Fruit fly (Drosophila melanogaster) whole organism, prepupa: Measurements from ENCODE around the gene e.

Experiments used
- Blimp-1 ChIP-seq: fragments of 200-800 bp; sonication (Bioruptor generic); optimal IDR thresholded peaks from 3 replicates; lab custom pipeline; 2017; ENCODE audit warnings: missing biosample characterization, missing genetic modification characterization, mild to moderate bottlenecking, moderate library complexity, missing genetic modification reagents
- CG10631 ChIP-seq: fragments of 200-800 bp; sonication (Bioruptor generic); optimal IDR thresholded peaks from 2 replicates; lab custom pipeline; 2016; ENCODE audit warnings: missing biosample characterization, missing genetic modification characterization
- CG10669 ChIP-seq: fragments of 200-800 bp; sonication (Bioruptor generic); optimal IDR thresholded peaks from 3 replicates; lab custom pipeline; 2018; ENCODE audit warnings: missing biosample characterization, mild to moderate bottlenecking, missing genetic modification characterization, moderate library complexity
- CG11294 ChIP-seq: fragments of 200-800 bp; sonication (Bioruptor generic); IDR thresholded peaks from 2 replicates; pipeline ENCODE4 v1.3.6; 2022; ENCODE audit warnings: missing biosample characterization, missing genetic modification characterization
- CG11762 ChIP-seq: fragments of 200-800 bp; sonication (Bioruptor generic); optimal IDR thresholded peaks from 3 replicates; lab custom pipeline; 2016; ENCODE audit warnings: missing biosample characterization, missing genetic modification characterization; ENCODE audit not compliant: insufficient read depth
- CG15336 ChIP-seq: fragments of 200-800 bp; sonication (Bioruptor generic); IDR thresholded peaks from 2 replicates; pipeline ENCODE4 v1.3.6; 2022; ENCODE audit warnings: missing biosample characterization, missing genetic modification characterization
- CG1621 ChIP-seq: fragments of 200-800 bp; sonication (Bioruptor generic); optimal IDR thresholded peaks from 3 replicates; lab custom pipeline; 2018; ENCODE audit warnings: missing biosample characterization, mild to moderate bottlenecking, missing genetic modification characterization
- CG16779 ChIP-seq: fragments of 200-800 bp; sonication (Bioruptor generic); optimal IDR thresholded peaks from 3 replicates; lab custom pipeline; 2017; ENCODE audit warnings: missing biosample characterization, mild to moderate bottlenecking, missing genetic modification characterization
- CG32006 ChIP-seq: fragments of 200-800 bp; sonication (Bioruptor generic); optimal IDR thresholded peaks from 3 replicates; lab custom pipeline; 2017; ENCODE audit warnings: missing biosample characterization, mild to moderate bottlenecking, missing genetic modification characterization
- CG34406 ChIP-seq: fragments of 200-800 bp; sonication (Bioruptor generic); optimal IDR thresholded peaks from 3 replicates; lab custom pipeline; 2016; ENCODE audit warnings: missing biosample characterization, missing genetic modification characterization
- CG4318 ChIP-seq: fragments of 200-800 bp; sonication (Bioruptor generic); optimal IDR thresholded peaks from 3 replicates; lab custom pipeline; 2017; ENCODE audit warnings: missing biosample characterization, mild to moderate bottlenecking, missing genetic modification characterization
- CG6163 ChIP-seq: fragments of 200-800 bp; sonication (Bioruptor generic); IDR thresholded peaks from 3 replicates; pipeline ENCODE4 v1.3.6; 2022; ENCODE audit warnings: missing biosample characterization, missing genetic modification characterization
- CG6276 ChIP-seq: fragments of 200-800 bp; sonication (Bioruptor generic); optimal IDR thresholded peaks from 2 replicates; lab custom pipeline; 2017; ENCODE audit warnings: missing biosample characterization, mild to moderate bottlenecking, missing genetic modification characterization
- CG6792 ChIP-seq: fragments of 200-800 bp; sonication (Bioruptor generic); optimal IDR thresholded peaks from 3 replicates; lab custom pipeline; 2016; ENCODE audit warnings: missing biosample characterization, missing genetic modification characterization
- CG6808 ChIP-seq: fragments of 200-800 bp; sonication (Bioruptor generic); optimal IDR thresholded peaks from 3 replicates; lab custom pipeline; 2017; ENCODE audit warnings: missing biosample characterization, missing genetic modification characterization, mild to moderate bottlenecking, moderate library complexity, missing genetic modification reagents
- CG6854 ChIP-seq: fragments of 200-800 bp; sonication (Bioruptor generic); optimal IDR thresholded peaks from 2 replicates; lab custom pipeline; 2017; ENCODE audit warnings: missing biosample characterization, mild to moderate bottlenecking, missing genetic modification characterization
- CG7368 ChIP-seq: fragments of 200-800 bp; sonication (Bioruptor generic); optimal IDR thresholded peaks from 3 replicates; lab custom pipeline; 2016; ENCODE audit warnings: missing biosample characterization, missing genetic modification characterization
- CG8119 ChIP-seq: fragments of 200-800 bp; sonication (Bioruptor generic); IDR thresholded peaks from 3 replicates; pipeline ENCODE4 v1.3.6; 2022; ENCODE audit warnings: missing biosample characterization, missing genetic modification characterization
- CG8319 ChIP-seq: fragments of 200-800 bp; sonication (Bioruptor generic); optimal IDR thresholded peaks from 3 replicates; lab custom pipeline; 2016; ENCODE audit warnings: missing biosample characterization, missing genetic modification characterization
- CG8632 ChIP-seq: fragments of 200-800 bp; sonication (Bioruptor generic); optimal IDR thresholded peaks from 3 replicates; lab custom pipeline; 2016; ENCODE audit warnings: missing biosample characterization, missing genetic modification characterization
- Eip75B ChIP-seq: fragments of 200-800 bp; sonication (Bioruptor generic); optimal IDR thresholded peaks from 3 replicates; lab custom pipeline; 2016; ENCODE audit warnings: missing biosample characterization, missing genetic modification characterization
- Eip78C ChIP-seq: fragments of 200-800 bp; sonication (Bioruptor generic); peaks from one replicate; lab custom pipeline; 2016; ENCODE audit warnings: missing biosample characterization, missing genetic modification characterization
- Eip93F ChIP-seq: fragments of 200-800 bp; sonication (Bioruptor generic); optimal IDR thresholded peaks from 2 replicates; lab custom pipeline; 2016; ENCODE audit warnings: missing biosample characterization, mild to moderate bottlenecking, missing genetic modification characterization
- Ets21C ChIP-seq: fragments of 200-800 bp; sonication (Bioruptor generic); optimal IDR thresholded peaks from 3 replicates; lab custom pipeline; 2016; ENCODE audit warnings: missing biosample characterization, missing genetic modification characterization
- Ets96B ChIP-seq: fragments of 200-800 bp; optimal IDR thresholded peaks from 2 replicates; lab custom pipeline; 2019; ENCODE audit warnings: missing biosample characterization, mild to moderate bottlenecking, missing genetic modification characterization, moderate library complexity
- Gug ChIP-seq: fragments of 200-800 bp; sonication (Bioruptor generic); IDR thresholded peaks from 2 replicates; pipeline ENCODE4 v1.3.6; 2022; ENCODE audit warnings: missing biosample characterization, missing genetic modification characterization
- Hr38 ChIP-seq: sonication (Bioruptor generic); optimal IDR thresholded peaks from 2 replicates; lab custom pipeline; 2016; ENCODE audit warnings: missing biosample characterization, missing genetic modification characterization
- Hr4 ChIP-seq: fragments of 200-800 bp; sonication (Bioruptor generic); optimal IDR thresholded peaks from 3 replicates; lab custom pipeline; 2016; ENCODE audit warnings: missing biosample characterization, missing genetic modification characterization
- Lpt ChIP-seq: fragments of 200-800 bp; sonication (Bioruptor generic); optimal IDR thresholded peaks from 3 replicates; lab custom pipeline; 2016; ENCODE audit warnings: missing biosample characterization, missing genetic modification characterization
- Met ChIP-seq: fragments of 200-800 bp; sonication (Bioruptor generic); optimal IDR thresholded peaks from 3 replicates; lab custom pipeline; 2016; ENCODE audit warnings: missing biosample characterization, missing genetic modification characterization
- OdsH ChIP-seq: fragments of 200-800 bp; sonication (Bioruptor generic); optimal IDR thresholded peaks from 3 replicates; lab custom pipeline; 2016; ENCODE audit warnings: missing biosample characterization, missing genetic modification characterization
- Smox ChIP-seq: fragments of 200-800 bp; sonication (Bioruptor generic); optimal IDR thresholded peaks from 3 replicates; lab custom pipeline; 2016; ENCODE audit warnings: missing biosample characterization, missing genetic modification characterization
- Sox14 ChIP-seq: fragments of 200-800 bp; sonication (Bioruptor generic); optimal IDR thresholded peaks from 3 replicates; lab custom pipeline; 2016; ENCODE audit warnings: missing biosample characterization, missing genetic modification characterization
- achi ChIP-seq: fragments of 200-800 bp; sonication (Bioruptor generic); optimal IDR thresholded peaks from 3 replicates; lab custom pipeline; 2016; ENCODE audit warnings: missing biosample characterization, missing genetic modification characterization
- acj6 ChIP-seq: fragments of 200-800 bp; sonication (Bioruptor generic); optimal IDR thresholded peaks from 3 replicates; lab custom pipeline; 2016; ENCODE audit warnings: missing biosample characterization, missing genetic modification characterization
- cyc ChIP-seq: fragments of 200-800 bp; sonication (Bioruptor generic); optimal IDR thresholded peaks from 3 replicates; lab custom pipeline; 2016; ENCODE audit warnings: missing biosample characterization, missing genetic modification characterization
- dsx ChIP-seq: fragments of 200-800 bp; optimal IDR thresholded peaks from 3 replicates; lab custom pipeline; 2019; ENCODE audit warnings: missing biosample characterization, mild to moderate bottlenecking, missing genetic modification characterization, moderate library complexity; ENCODE audit not compliant: poor library complexity, severe bottlenecking
- eg ChIP-seq: fragments of 200-800 bp; sonication (Bioruptor generic); IDR thresholded peaks from 3 replicates; pipeline ENCODE4 v1.3.6; 2022; ENCODE audit warnings: missing biosample characterization, missing genetic modification characterization
- esn ChIP-seq: fragments of 200-800 bp; sonication (Bioruptor generic); optimal IDR thresholded peaks from 2 replicates; lab custom pipeline; 2016; ENCODE audit warnings: missing biosample characterization, mild to moderate bottlenecking, missing genetic modification characterization, moderate library complexity
- fkh ChIP-seq: fragments of 200-800 bp; sonication (Bioruptor generic); optimal IDR thresholded peaks from 3 replicates; lab custom pipeline; 2017; ENCODE audit warnings: missing biosample characterization, mild to moderate bottlenecking, missing genetic modification characterization, moderate library complexity
- net ChIP-seq: fragments of 200-800 bp; sonication (Bioruptor generic); optimal IDR thresholded peaks from 3 replicates; lab custom pipeline; 2016; ENCODE audit warnings: missing biosample characterization, missing genetic modification characterization
- salr ChIP-seq, 2 experiments: fragments of 200-800 bp; sonication (Bioruptor generic); optimal IDR thresholded peaks; 3 replicates each; lab custom pipeline; 2016 to 2018; ENCODE audit warnings: missing biosample characterization in 2 of 2, missing genetic modification characterization in 2 of 2, mild to moderate bottlenecking in 1 of 2
- ss ChIP-seq, 2 experiments: fragments of 200-800 bp; sonication (Bioruptor generic); optimal IDR thresholded peaks; 2 replicates in 1 of 2; 3 replicates in 1 of 2; lab custom pipeline; 2017 to 2018; ENCODE audit warnings: mild to moderate bottlenecking in 2 of 2, missing biosample characterization in 2 of 2, missing genetic modification characterization in 2 of 2, moderate library complexity in 1 of 2
- svp ChIP-seq: fragments of 200-800 bp; sonication (Bioruptor generic); peaks from one replicate; lab custom pipeline; 2016; ENCODE audit warnings: missing biosample characterization, missing genetic modification characterization
- vri ChIP-seq: fragments of 200-800 bp; sonication (Bioruptor generic); optimal IDR thresholded peaks from 3 replicates; lab custom pipeline; 2016; ENCODE audit warnings: missing biosample characterization, mild to moderate bottlenecking, missing genetic modification characterization

Gene e

DNA sequence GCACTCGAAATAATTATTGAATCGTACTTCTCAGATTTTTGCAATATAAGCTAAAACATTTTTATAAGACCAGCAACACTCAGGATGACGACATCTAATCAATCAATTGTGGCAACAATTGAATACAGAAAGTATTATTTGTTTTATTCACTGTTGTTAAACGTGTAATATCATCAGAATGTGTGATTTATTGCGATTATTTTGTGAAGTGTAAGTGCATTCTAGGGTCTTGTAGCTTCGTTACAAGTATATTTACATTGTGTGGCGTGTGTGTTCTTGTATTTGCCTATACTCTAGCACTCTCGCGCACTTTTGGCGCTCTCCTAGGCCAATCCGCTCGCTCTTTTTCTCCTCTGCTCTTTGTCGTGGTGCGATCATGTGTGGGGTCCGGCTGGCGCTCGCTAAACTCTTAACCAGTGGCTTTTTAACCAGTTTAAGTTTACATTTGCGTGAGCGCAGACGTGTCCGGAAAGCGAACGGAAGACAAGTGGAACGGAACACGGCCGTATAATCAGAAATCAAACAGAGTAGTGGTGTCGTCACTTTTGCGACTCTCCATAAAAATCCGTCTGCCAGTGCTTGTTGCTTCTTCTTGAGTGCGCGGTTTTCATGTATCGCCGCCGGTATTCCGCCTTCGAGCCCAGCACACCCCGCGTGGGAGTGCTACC, 32.3 kb downstream of the e start (continued):
- TF ChIP-seq CG6276 (peak; percentile 93), Gug (GFP tag; lab: Robert Waterston, UW) (peak; percentile 91), Ets21C (peak; percentile 70), salr (GFP tag; optimal IDR thresholded peaks at IDR 0.05; lab: Kevin White, UChicago) (peak; percentile 84 to 97), cyc (GFP tag; lab: Kevin White, UChicago) (peak; percentile 80), fkh (peak; percentile 90), Met (peak; percentile 88), CG1621 (tag; lab: Kevin White, UChicago) (peak; percentile 84), net (GFP tag; lab: Kevin White, UChicago) (peak; percentile 93), CG16779 (tag; lab: Kevin White, UChicago) (peak; percentile 83), Sox14 (GFP tag; lab: Kevin White, UChicago) (peak; percentile 96), eg (GFP tag; lab: Robert Waterston, UW) (peak; percentile 91), Hr4 (GFP tag; lab: Kevin White, UChicago) (peak; percentile 97), CG6854 (GFP tag; lab: Kevin White, UChicago) (no peak), CG34406 (GFP tag; lab: Kevin White, UChicago) (peak; percentile 90), CG32006 (GFP tag; lab: Kevin White, UChicago) (peak; percentile 98), CG11762 (GFP tag; lab: Kevin White, UChicago) (peak; percentile 95), Ets96B (tag; lab: Kevin White, UChicago) (peak; percentile 93), Eip78C (peak; percentile 99), ss (GFP tag; optimal IDR thresholded peaks at IDR 0.05; lab: Kevin White, UChicago) (peak; percentile 81 to 85), Lpt (peak; percentile 95), Hr38 (peak; percentile 10), CG8632 (GFP tag; lab: Kevin White, UChicago) (peak; percentile 86), CG4318 (peak; percentile 94), CG10669 (GFP tag; lab: Kevin White, UChicago) (peak; percentile 90), acj6 (GFP tag; lab: Kevin White, UChicago) (peak; percentile 94), vri (GFP tag; lab: Kevin White, UChicago) (peak; percentile 55), Smox (GFP tag; lab: Kevin White, UChicago) (peak; percentile 85), CG11294 (GFP tag; lab: Robert Waterston, UW) (peak; percentile 88), Eip75B (GFP tag; lab: Kevin White, UChicago) (peak; percentile 97), svp (GFP tag; lab: Kevin White, UChicago) (peak; percentile 97)

DNA sequence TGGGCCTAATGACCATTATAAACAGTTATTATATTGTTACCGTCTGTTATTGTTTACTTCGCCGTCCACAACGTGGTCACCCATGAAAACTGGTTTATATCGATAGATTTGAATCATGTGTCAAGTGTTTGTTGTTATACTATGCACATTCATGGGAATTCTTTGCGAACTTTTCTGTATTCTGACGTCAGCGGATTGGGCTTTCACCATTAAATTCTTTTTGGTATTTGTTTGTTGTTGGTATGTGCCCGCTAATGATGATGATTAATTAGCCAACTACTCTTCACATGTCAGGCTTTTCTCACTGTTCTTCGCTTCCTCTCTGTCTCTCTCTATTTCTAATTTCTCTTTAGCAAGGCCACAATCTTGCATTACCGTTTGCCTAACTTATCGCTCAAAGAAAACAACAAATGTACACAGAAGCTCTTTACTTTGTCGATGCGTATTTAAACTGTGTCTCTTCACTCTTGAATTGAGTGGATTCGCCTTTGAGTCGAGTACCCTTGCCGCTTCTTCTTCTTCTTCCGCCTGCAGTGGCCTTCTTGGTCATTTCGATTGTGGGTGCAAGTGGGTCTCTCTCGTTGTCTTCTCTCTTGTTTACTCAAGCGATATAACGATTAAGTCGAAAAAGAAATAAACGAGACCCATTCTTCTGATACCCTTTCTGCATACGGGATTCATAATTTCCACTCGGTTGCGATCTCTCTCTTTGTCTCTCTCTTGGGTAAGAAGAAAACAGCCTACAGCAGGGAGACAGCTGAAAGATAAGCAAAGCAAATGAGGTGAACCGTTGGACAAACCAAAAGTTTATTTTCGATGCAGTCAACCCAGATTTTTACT, 33.1 kb downstream of the e start:
- TF ChIP-seq CG4318 (no peak), Smox (GFP tag; lab: Kevin White, UChicago) (no peak), CG8319 (GFP tag; lab: Kevin White, UChicago) (no peak), Eip93F (GFP tag; lab: Kevin White, UChicago) (no peak), Hr38 (no peak), Met (no peak), fkh (peak; percentile 41), CG6792 (GFP tag; lab: Kevin White, UChicago) (no peak), Lpt (no peak), Gug (GFP tag; lab: Robert Waterston, UW) (no peak), CG11762 (GFP tag; lab: Kevin White, UChicago) (no peak), CG8632 (GFP tag; lab: Kevin White, UChicago) (no peak), OdsH (GFP tag; lab: Kevin White, UChicago) (no peak), achi (GFP tag; lab: Kevin White, UChicago) (no peak), CG15336 (GFP tag; lab: Robert Waterston, UW) (peak; percentile 6; the same call in 1 of the 2 replicates), vri (GFP tag; lab: Kevin White, UChicago) (no peak), esn (GFP tag; lab: Kevin White, UChicago) (no peak), Blimp-1 (no peak), CG8119 (peak; percentile 25; the same call in 2 of the 3 replicates), CG34406 (GFP tag; lab: Kevin White, UChicago) (no peak), svp (GFP tag; lab: Kevin White, UChicago) (no peak), dsx (GFP tag; lab: Kevin White, UChicago) (no peak), CG6163 (GFP tag; lab: Robert Waterston, UW) (peak; percentile 36; the same call in 1 of the 3 replicates), CG6808 (GFP tag; lab: Kevin White, UChicago) (no peak), CG7368 (GFP tag; lab: Kevin White, UChicago) (no peak), CG10631 (GFP tag; lab: Kevin White, UChicago) (no peak), CG11294 (GFP tag; lab: Robert Waterston, UW) (no peak)
